Fruit fly (Drosophila melanogaster) whole organism, embryonic: ENCODE results near the gene beat-Vc.

ENCODE experiments used
- Abd-B ChIP-seq: fragments of 200-800 bp; sonication (Bioruptor generic); optimal IDR thresholded peaks from 2 replicates; lab custom pipeline; 2018; ENCODE audit warnings: missing biosample characterization, mild to moderate bottlenecking, missing genetic modification characterization, moderate library complexity
- Blimp-1 ChIP-seq: fragments of 200-800 bp; sonication (Bioruptor generic); optimal IDR thresholded peaks from 3 replicates; lab custom pipeline; 2018; ENCODE audit warnings: missing biosample characterization, missing genetic modification characterization, mild to moderate bottlenecking, moderate library complexity, missing genetic modification reagents
- CG2889 ChIP-seq: fragments of 200-800 bp; sonication (Bioruptor generic); IDR thresholded peaks from 3 replicates; pipeline ENCODE4 v1.3.6; 2022; ENCODE audit warnings: missing biosample characterization, missing genetic modification characterization
- CG33213 ChIP-seq: fragments of 200-800 bp; sonication (Bioruptor generic); optimal IDR thresholded peaks from 3 replicates; lab custom pipeline; 2016; ENCODE audit warnings: missing biosample characterization, missing genetic modification characterization
- CG3407 ChIP-seq: fragments of 200-800 bp; sonication (Bioruptor generic); optimal IDR thresholded peaks from 2 replicates; lab custom pipeline; 2018; ENCODE audit warnings: missing biosample characterization, mild to moderate bottlenecking, missing genetic modification characterization
- Mes4 ChIP-seq: fragments of 200-800 bp; sonication (Bioruptor generic); optimal IDR thresholded peaks from 2 replicates; lab custom pipeline; 2016; ENCODE audit warnings: missing biosample characterization, missing genetic modification characterization
- Taf1 ChIP-seq: fragments of 200-800 bp; sonication (Bioruptor generic); IDR thresholded peaks from 2 replicates; pipeline ENCODE4 v1.3.6; 2022; ENCODE audit warnings: missing biosample characterization, missing genetic modification characterization
- fd102C ChIP-seq: fragments of 200-800 bp; sonication (Bioruptor generic); optimal IDR thresholded peaks from 2 replicates; lab custom pipeline; 2018; ENCODE audit warnings: missing biosample characterization, mild to moderate bottlenecking, missing genetic modification characterization, moderate library complexity
- fd64A ChIP-seq: fragments of 200-800 bp; sonication (Bioruptor generic); optimal IDR thresholded peaks from 3 replicates; lab custom pipeline; 2018; ENCODE audit warnings: missing biosample characterization, mild to moderate bottlenecking, missing genetic modification characterization
- lola ChIP-seq, 3 experiments: fragments of >200 bp in 2 of 3; fragments of 200-800 bp in 1 of 3; sonication (Bioruptor generic) in 1 of 3; optimal IDR thresholded peaks; 2 replicates each; lab custom pipeline; 2017 to 2019; ENCODE audit warnings: missing biosample characterization in 3 of 3, missing genetic modification characterization in 3 of 3, mild to moderate bottlenecking in 1 of 3, moderate library complexity in 1 of 3
- row ChIP-seq: fragments of 200-800 bp; sonication (Bioruptor generic); IDR thresholded peaks from 3 replicates; pipeline ENCODE4 v1.3.6; 2022; ENCODE audit warnings: missing biosample characterization, missing genetic modification characterization
- twi ChIP-seq: fragments of 200-800 bp; optimal IDR thresholded peaks from 2 replicates; lab custom pipeline; 2019; ENCODE audit warnings: missing biosample characterization, mild to moderate bottlenecking, missing genetic modification characterization, moderate library complexity

dm6 chr3R:12716894-12717293 is 66.1 kb downstream of the beat-Vc start:
- no peak for TF ChIP-seq Abd-B (GFP tag; lab: Kevin White, UChicago)
- no peak for TF ChIP-seq fd64A (GFP tag; lab: Kevin White, UChicago)
- no peak for TF ChIP-seq CG3407 (GFP tag; lab: Kevin White, UChicago)
- TF ChIP-seq row (GFP tag; lab: Robert Waterston, UW) = no peak
- no peak for TF ChIP-seq Taf1
- TF ChIP-seq Blimp-1 (GFP tag; lab: Kevin White, UChicago) = no peak
- no peak for TF ChIP-seq fd102C
- no peak for TF ChIP-seq twi (tag; lab: Kevin White, UChicago)
- TF ChIP-seq CG2889 (GFP tag; lab: Robert Waterston, UW) = no peak
- TF ChIP-seq lola (GFP tag; optimal IDR thresholded peaks at IDR 0.05; lab: Kevin White, UChicago) = no peak
- no peak for TF ChIP-seq Mes4 (GFP tag; lab: Kevin White, UChicago)
- TF ChIP-seq CG33213 (GFP tag; lab: Kevin White, UChicago) = no peak
